Fruit fly (Drosophila melanogaster) whole organism, larva: ENCODE results near the gene CG33796.

Source experiments
- noc ChIP-seq: fragments of 200-800 bp; sonication (Bioruptor generic); optimal IDR thresholded peaks from 3 replicates; lab custom pipeline; 2019; ENCODE audit warnings: missing biosample characterization, mild to moderate bottlenecking, missing genetic modification characterization, moderate library complexity

CG33796 gene

DNA sequence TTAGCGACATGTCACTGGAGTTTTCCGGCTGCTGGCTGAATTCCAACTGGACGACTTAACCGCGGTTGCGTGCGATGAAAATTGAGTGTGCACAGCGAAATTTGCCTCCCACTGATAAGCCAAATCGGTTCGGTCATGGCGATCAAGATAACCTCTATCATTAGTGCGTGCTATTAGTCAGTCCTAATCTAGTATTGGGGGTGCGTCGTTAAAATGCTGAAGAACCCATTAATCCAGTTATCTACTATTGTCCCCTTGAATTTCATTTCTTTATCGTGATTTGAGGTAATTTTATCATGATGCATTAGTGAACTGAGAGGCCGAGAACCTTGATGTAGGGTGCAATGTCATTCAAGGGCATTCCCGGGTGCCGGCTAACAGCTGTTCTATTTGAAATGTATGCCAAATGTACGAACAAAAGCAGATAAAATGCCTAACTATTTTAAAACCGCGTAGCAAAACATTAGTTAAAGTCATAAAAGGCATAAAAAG lies 41.4 kb downstream of the CG33796 start, which contains the start of gene Pgm1:
Pgm1 (minus strand) TSS at position 51 of the 492 bp plus-strand sequence.
- TF ChIP-seq noc, result peak; percentile 87

- no peak for TF ChIP-seq noc
These were observed 48.1 kb downstream of the CG33796 start, which contains the start of gene Strump for dm6 chr3L:16121791-16122190. Gene Strump, plus strand, starts transcription at chr3L:16122002.
